Worm (Caenorhabditis elegans): ENCODE measurements around the gene zipt-13.

zipt-13 gene

ce11 chrX:10225845-10226244, 10.9 kb downstream of the zipt-13 start:
- peak; percentile 22 for TF ChIP-seq lin-14 (GFP tag; optimal IDR thresholded peaks at IDR 0.05)
- TF ChIP-seq pqm-1 (tag; optimal IDR thresholded peaks at IDR 0.05) = no peak
- peak; percentile 52 for TF ChIP-seq fkh-10 (GFP tag; optimal IDR thresholded peaks at IDR 0.05)

DNA sequence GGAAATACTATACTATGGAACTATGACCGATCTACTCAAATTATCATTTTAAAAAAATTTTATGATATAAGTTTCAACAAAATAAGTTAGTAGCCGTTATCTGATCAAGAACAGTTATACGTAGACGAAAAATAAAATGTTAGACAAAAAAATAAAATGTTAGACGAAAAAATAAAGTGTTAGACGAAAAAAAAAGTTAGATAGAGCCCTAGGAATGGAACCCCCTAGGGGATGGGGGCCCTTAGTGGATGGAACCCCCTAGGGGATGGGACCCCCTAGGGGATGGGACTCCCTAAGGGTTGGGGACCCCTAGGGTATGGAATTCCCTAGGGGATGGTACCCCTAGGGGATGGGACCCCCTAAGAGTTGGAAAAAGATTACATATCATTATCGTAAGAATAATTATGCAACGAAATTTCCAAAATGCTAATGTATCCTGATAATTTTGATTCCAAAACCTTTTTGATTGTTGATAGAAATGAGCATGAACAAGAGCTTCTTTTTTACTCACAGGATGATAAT, 17.5 kb downstream of the zipt-13 start:
- TF ChIP-seq ceh-88 (GFP tag; IDR thresholded peaks at IDR 0.05) (no peak), unc-30 (tag; optimal IDR thresholded peaks at IDR 0.05) (no peak), ztf-4 (tag; optimal IDR thresholded peaks at IDR 0.05) (no peak), nhr-28 (tag; optimal IDR thresholded peaks at IDR 0.05) (no peak), grh-1 (GFP tag; IDR thresholded peaks at IDR 0.05) (no peak), mdl-1 (tag; optimal IDR thresholded peaks at IDR 0.05) (no peak)

DNA sequence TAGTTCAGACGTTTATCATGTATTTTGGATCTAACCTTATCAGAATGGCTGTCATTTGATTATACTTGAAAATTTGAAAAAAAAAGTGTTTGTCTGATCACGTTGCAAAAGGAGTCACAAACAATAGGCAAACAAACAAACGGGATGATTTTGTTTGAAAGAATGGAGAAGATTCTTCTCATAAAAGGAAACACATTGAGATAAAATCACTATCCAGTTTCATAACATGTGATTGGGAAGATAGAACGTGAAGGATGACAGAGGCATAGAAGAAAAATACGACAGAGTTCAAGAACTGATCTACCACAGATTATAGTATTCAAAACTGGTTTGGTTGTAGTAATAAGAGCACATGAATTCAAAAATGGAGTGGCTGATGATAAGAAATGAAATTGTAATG, 18.0 kb downstream of the zipt-13 start, which contains the start of gene F44A6.5:
Gene F44A6.5 (minus strand): TSS at position 151 of the 400 bp plus-strand sequence.
- TF ChIP-seq zip-4 (GFP tag; optimal IDR thresholded peaks at IDR 0.05) = no peak
- peak in 1 of 2 experiments; percentile 17 for TF ChIP-seq lsy-2 (tag; optimal IDR thresholded peaks at IDR 0.05)
- no peak for TF ChIP-seq Y116A8C.19 (tag; optimal IDR thresholded peaks at IDR 0.05; ENCODE audit: borderline replicate concordance)
- TF ChIP-seq ces-1 (GFP tag; optimal IDR thresholded peaks at IDR 0.05) = no peak
- no peak for TF ChIP-seq sup-37 (GFP tag; optimal IDR thresholded peaks at IDR 0.05)
- no peak for TF ChIP-seq nhr-12 (tag; optimal IDR thresholded peaks at IDR 0.05)
- TF ChIP-seq ceh-82 (tag; optimal IDR thresholded peaks at IDR 0.05) = no peak
- TF ChIP-seq aha-1 (tag; optimal IDR thresholded peaks at IDR 0.05) = no peak
- TF ChIP-seq fkh-4 (tag; optimal IDR thresholded peaks at IDR 0.05; ENCODE audit: borderline replicate concordance) = no peak
- TF ChIP-seq elt-2 (tag; optimal IDR thresholded peaks at IDR 0.05) = peak; percentile 79
- TF ChIP-seq sptf-1 (tag; optimal IDR thresholded peaks at IDR 0.05) = no peak
- TF ChIP-seq unc-130 (tag; optimal IDR thresholded peaks at IDR 0.05) = peak; percentile 27
- no peak for TF ChIP-seq sox-4 (tag; optimal IDR thresholded peaks at IDR 0.05)
- no peak for TF ChIP-seq alr-1 (tag; optimal IDR thresholded peaks at IDR 0.05; ENCODE audit: borderline replicate concordance)
- TF ChIP-seq blmp-1 (tag; optimal IDR thresholded peaks at IDR 0.05) = peak; percentile 40
- TF ChIP-seq grh-1 (GFP tag; IDR thresholded peaks at IDR 0.05) = peak; percentile 75
- TF ChIP-seq nhr-47 (tag; optimal IDR thresholded peaks at IDR 0.05) = peak; percentile 23
- TF ChIP-seq xbp-1 (tag; optimal IDR thresholded peaks at IDR 0.05) = no peak
- no peak for TF ChIP-seq hlh-17 (GFP tag; optimal IDR thresholded peaks at IDR 0.05; ENCODE audit: borderline replicate concordance)
- TF ChIP-seq lin-14 (GFP tag; optimal IDR thresholded peaks at IDR 0.05) = peak; percentile 63
- no peak for TF ChIP-seq ceh-8 (GFP tag; optimal IDR thresholded peaks at IDR 0.05)
- TF ChIP-seq ceh-90 (tag; optimal IDR thresholded peaks at IDR 0.05) = no peak
- no peak for TF ChIP-seq unc-86 (tag; optimal IDR thresholded peaks at IDR 0.05)
- no peak for TF ChIP-seq ceh-88 (GFP tag; IDR thresholded peaks at IDR 0.05)
- no peak for TF ChIP-seq nhr-77 (tag; optimal IDR thresholded peaks at IDR 0.05)
- TF ChIP-seq unc-30 (tag; optimal IDR thresholded peaks at IDR 0.05) = no peak
- peak; percentile 38; the same call in 1 of the 2 replicates for TF ChIP-seq nhr-19 (GFP tag; conservative IDR thresholded peaks at IDR 0.05)
- TF ChIP-seq dsc-1 (tag; optimal IDR thresholded peaks at IDR 0.05) = no peak
- no peak for TF ChIP-seq efl-1 (optimal IDR thresholded peaks at IDR 0.05)
- peak in 1 of 2 experiments; percentile 82 for TF ChIP-seq efl-1 (GFP tag; optimal IDR thresholded peaks at IDR 0.05 in 1 of 2)
- TF ChIP-seq F16B12.6 (tag; optimal IDR thresholded peaks at IDR 0.05) = no peak
- no peak for TF ChIP-seq unc-98 (GFP tag; IDR thresholded peaks at IDR 0.05)
- no peak for TF ChIP-seq ztf-11 (tag; optimal IDR thresholded peaks at IDR 0.05)
- TF ChIP-seq nhr-20 (tag; optimal IDR thresholded peaks at IDR 0.05) = peak; percentile 81
- no peak for TF ChIP-seq ama-1 (optimal IDR thresholded peaks at IDR 0.05)
- TF ChIP-seq hlh-4 (tag; optimal IDR thresholded peaks at IDR 0.05) = no peak
- no peak for TF ChIP-seq nhr-11 (tag; optimal IDR thresholded peaks at IDR 0.05)
- no peak for TF ChIP-seq fkh-8 (tag; optimal IDR thresholded peaks at IDR 0.05)
- TF ChIP-seq pqm-1 (tag; optimal IDR thresholded peaks at IDR 0.05) = no peak
- peak; percentile 91 for TF ChIP-seq nhr-85 (tag)
- TF ChIP-seq tlp-1 (tag; optimal IDR thresholded peaks at IDR 0.05) = no peak
- TF ChIP-seq lin-15B (tag; optimal IDR thresholded peaks at IDR 0.05) = no peak
- TF ChIP-seq nhr-76 (tag; optimal IDR thresholded peaks at IDR 0.05) = no peak
- no peak for TF ChIP-seq efl-3 (GFP tag; optimal IDR thresholded peaks at IDR 0.05)
- peak; percentile 71 for TF ChIP-seq nhr-90 (tag; optimal IDR thresholded peaks at IDR 0.05; ENCODE audit: poor library complexity)
- peak; percentile 64 for TF ChIP-seq ztf-4 (tag; optimal IDR thresholded peaks at IDR 0.05)

Data from whole organism, L1 larva.